Worm (Caenorhabditis elegans): Measurements from ENCODE around the gene sru-12.

DNA sequence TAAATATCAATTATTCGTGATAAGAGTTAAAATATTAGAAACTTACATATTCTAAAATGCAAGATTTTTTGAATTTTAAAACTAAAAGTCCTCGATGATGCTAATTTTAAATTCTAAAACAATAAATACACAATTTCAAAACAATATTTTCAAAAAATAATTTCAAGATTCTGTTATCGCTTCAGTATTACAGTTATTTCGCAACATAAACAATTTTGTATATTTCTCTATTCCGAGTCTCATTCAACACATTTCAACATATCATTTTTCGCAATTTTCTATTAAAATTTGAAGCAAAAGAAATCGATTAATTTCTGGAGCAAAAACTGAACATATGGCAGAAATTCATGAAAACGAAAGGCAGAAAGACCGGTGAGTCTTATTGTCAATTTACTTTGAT, 50.2 kb downstream of the sru-12 start, which contains the start of gene fbxa-98:
- no peak for TF ChIP-seq mep-1 (tag; optimal IDR thresholded peaks at IDR 0.05)
- TF ChIP-seq ceh-82 (tag; optimal IDR thresholded peaks at IDR 0.05): no peak
- TF ChIP-seq hlh-30 (tag; optimal IDR thresholded peaks at IDR 0.05; ENCODE audit: insufficient read depth): no peak
- no peak for TF ChIP-seq nhr-237 (tag; optimal IDR thresholded peaks at IDR 0.05)
- no peak for TF ChIP-seq lin-39 (tag; optimal IDR thresholded peaks at IDR 0.05)
- TF ChIP-seq unc-62 (GFP tag; optimal IDR thresholded peaks at IDR 0.05 in 1 of 2): no peak
- TF ChIP-seq unc-62 (tag; optimal IDR thresholded peaks at IDR 0.05): no peak
- TF ChIP-seq lin-13 (GFP tag; optimal IDR thresholded peaks at IDR 0.05): no peak
- TF ChIP-seq mdl-1 (tag; optimal IDR thresholded peaks at IDR 0.05): no peak
